Fruit fly (Drosophila melanogaster) whole organism, prepupa: ENCODE results near the gene CG6769.

Experiments
- Blimp-1 ChIP-seq: fragments of 200-800 bp; sonication (Bioruptor generic); optimal IDR thresholded peaks from 3 replicates; lab custom pipeline; 2017; ENCODE audit warnings: missing biosample characterization, missing genetic modification characterization, mild to moderate bottlenecking, moderate library complexity, missing genetic modification reagents
- CG10631 ChIP-seq: fragments of 200-800 bp; sonication (Bioruptor generic); optimal IDR thresholded peaks from 2 replicates; lab custom pipeline; 2016; ENCODE audit warnings: missing biosample characterization, missing genetic modification characterization
- CG10669 ChIP-seq: fragments of 200-800 bp; sonication (Bioruptor generic); optimal IDR thresholded peaks from 3 replicates; lab custom pipeline; 2018; ENCODE audit warnings: missing biosample characterization, mild to moderate bottlenecking, missing genetic modification characterization, moderate library complexity
- CG11762 ChIP-seq: fragments of 200-800 bp; sonication (Bioruptor generic); optimal IDR thresholded peaks from 3 replicates; lab custom pipeline; 2016; ENCODE audit warnings: missing biosample characterization, missing genetic modification characterization; ENCODE audit not compliant: insufficient read depth
- CG1621 ChIP-seq: fragments of 200-800 bp; sonication (Bioruptor generic); optimal IDR thresholded peaks from 3 replicates; lab custom pipeline; 2018; ENCODE audit warnings: missing biosample characterization, mild to moderate bottlenecking, missing genetic modification characterization
- CG16779 ChIP-seq: fragments of 200-800 bp; sonication (Bioruptor generic); optimal IDR thresholded peaks from 3 replicates; lab custom pipeline; 2017; ENCODE audit warnings: missing biosample characterization, mild to moderate bottlenecking, missing genetic modification characterization
- CG3032 ChIP-seq: fragments of 200-800 bp; optimal IDR thresholded peaks from 2 replicates; lab custom pipeline; 2019; ENCODE audit warnings: missing biosample characterization, mild to moderate bottlenecking, missing genetic modification characterization, moderate library complexity
- CG31627 ChIP-seq: fragments of 200-800 bp; sonication (Bioruptor generic); optimal IDR thresholded peaks from 3 replicates; lab custom pipeline; 2016; ENCODE audit warnings: missing biosample characterization, missing genetic modification characterization
- CG32006 ChIP-seq: fragments of 200-800 bp; sonication (Bioruptor generic); optimal IDR thresholded peaks from 3 replicates; lab custom pipeline; 2017; ENCODE audit warnings: missing biosample characterization, mild to moderate bottlenecking, missing genetic modification characterization
- CG3919 ChIP-seq: fragments of 200-800 bp; sonication (Bioruptor generic); optimal IDR thresholded peaks from 3 replicates; lab custom pipeline; 2016; ENCODE audit warnings: missing biosample characterization, missing genetic modification characterization
- CG4318 ChIP-seq: fragments of 200-800 bp; sonication (Bioruptor generic); optimal IDR thresholded peaks from 3 replicates; lab custom pipeline; 2017; ENCODE audit warnings: missing biosample characterization, mild to moderate bottlenecking, missing genetic modification characterization
- CG6163 ChIP-seq: fragments of 200-800 bp; sonication (Bioruptor generic); IDR thresholded peaks from 3 replicates; pipeline ENCODE4 v1.3.6; 2022; ENCODE audit warnings: missing biosample characterization, missing genetic modification characterization
- CG6808 ChIP-seq: fragments of 200-800 bp; sonication (Bioruptor generic); optimal IDR thresholded peaks from 3 replicates; lab custom pipeline; 2017; ENCODE audit warnings: missing biosample characterization, missing genetic modification characterization, mild to moderate bottlenecking, moderate library complexity, missing genetic modification reagents
- CG6854 ChIP-seq: fragments of 200-800 bp; sonication (Bioruptor generic); optimal IDR thresholded peaks from 2 replicates; lab custom pipeline; 2017; ENCODE audit warnings: missing biosample characterization, mild to moderate bottlenecking, missing genetic modification characterization
- CG7368 ChIP-seq: fragments of 200-800 bp; sonication (Bioruptor generic); optimal IDR thresholded peaks from 3 replicates; lab custom pipeline; 2016; ENCODE audit warnings: missing biosample characterization, missing genetic modification characterization
- CG8319 ChIP-seq: fragments of 200-800 bp; sonication (Bioruptor generic); optimal IDR thresholded peaks from 3 replicates; lab custom pipeline; 2016; ENCODE audit warnings: missing biosample characterization, missing genetic modification characterization
- CG8632 ChIP-seq: fragments of 200-800 bp; sonication (Bioruptor generic); optimal IDR thresholded peaks from 3 replicates; lab custom pipeline; 2016; ENCODE audit warnings: missing biosample characterization, missing genetic modification characterization
- CG9139 ChIP-seq: fragments of 200-800 bp; sonication (Bioruptor generic); optimal IDR thresholded peaks from 3 replicates; lab custom pipeline; 2017; ENCODE audit warnings: missing biosample characterization, mild to moderate bottlenecking, missing genetic modification characterization
- Eip78C ChIP-seq: fragments of 200-800 bp; sonication (Bioruptor generic); peaks from one replicate; lab custom pipeline; 2016; ENCODE audit warnings: missing biosample characterization, missing genetic modification characterization
- Eip93F ChIP-seq: fragments of 200-800 bp; sonication (Bioruptor generic); optimal IDR thresholded peaks from 2 replicates; lab custom pipeline; 2016; ENCODE audit warnings: missing biosample characterization, mild to moderate bottlenecking, missing genetic modification characterization
- Ets21C ChIP-seq: fragments of 200-800 bp; sonication (Bioruptor generic); optimal IDR thresholded peaks from 3 replicates; lab custom pipeline; 2016; ENCODE audit warnings: missing biosample characterization, missing genetic modification characterization
- Ets96B ChIP-seq: fragments of 200-800 bp; optimal IDR thresholded peaks from 2 replicates; lab custom pipeline; 2019; ENCODE audit warnings: missing biosample characterization, mild to moderate bottlenecking, missing genetic modification characterization, moderate library complexity
- Gug ChIP-seq: fragments of 200-800 bp; sonication (Bioruptor generic); IDR thresholded peaks from 2 replicates; pipeline ENCODE4 v1.3.6; 2022; ENCODE audit warnings: missing biosample characterization, missing genetic modification characterization
- Hr38 ChIP-seq: sonication (Bioruptor generic); optimal IDR thresholded peaks from 2 replicates; lab custom pipeline; 2016; ENCODE audit warnings: missing biosample characterization, missing genetic modification characterization
- Hr39 ChIP-seq: fragments of 200-800 bp; sonication (Bioruptor generic); optimal IDR thresholded peaks from 2 replicates; lab custom pipeline; 2016; ENCODE audit warnings: missing biosample characterization, missing genetic modification characterization
- Hr4 ChIP-seq: fragments of 200-800 bp; sonication (Bioruptor generic); optimal IDR thresholded peaks from 3 replicates; lab custom pipeline; 2016; ENCODE audit warnings: missing biosample characterization, missing genetic modification characterization
- Lpt ChIP-seq: fragments of 200-800 bp; sonication (Bioruptor generic); optimal IDR thresholded peaks from 3 replicates; lab custom pipeline; 2016; ENCODE audit warnings: missing biosample characterization, missing genetic modification characterization
- Met ChIP-seq: fragments of 200-800 bp; sonication (Bioruptor generic); optimal IDR thresholded peaks from 3 replicates; lab custom pipeline; 2016; ENCODE audit warnings: missing biosample characterization, missing genetic modification characterization
- OdsH ChIP-seq: fragments of 200-800 bp; sonication (Bioruptor generic); optimal IDR thresholded peaks from 3 replicates; lab custom pipeline; 2016; ENCODE audit warnings: missing biosample characterization, missing genetic modification characterization
- Smox ChIP-seq: fragments of 200-800 bp; sonication (Bioruptor generic); optimal IDR thresholded peaks from 3 replicates; lab custom pipeline; 2016; ENCODE audit warnings: missing biosample characterization, missing genetic modification characterization
- Sox102F ChIP-seq: fragments of 200-800 bp; sonication (Bioruptor generic); optimal IDR thresholded peaks from 2 replicates; lab custom pipeline; 2016; ENCODE audit warnings: missing biosample characterization, mild to moderate bottlenecking, missing genetic modification characterization
- Sox14 ChIP-seq: fragments of 200-800 bp; sonication (Bioruptor generic); optimal IDR thresholded peaks from 3 replicates; lab custom pipeline; 2016; ENCODE audit warnings: missing biosample characterization, missing genetic modification characterization
- achi ChIP-seq: fragments of 200-800 bp; sonication (Bioruptor generic); optimal IDR thresholded peaks from 3 replicates; lab custom pipeline; 2016; ENCODE audit warnings: missing biosample characterization, missing genetic modification characterization
- acj6 ChIP-seq: fragments of 200-800 bp; sonication (Bioruptor generic); optimal IDR thresholded peaks from 3 replicates; lab custom pipeline; 2016; ENCODE audit warnings: missing biosample characterization, missing genetic modification characterization
- cyc ChIP-seq: fragments of 200-800 bp; sonication (Bioruptor generic); optimal IDR thresholded peaks from 3 replicates; lab custom pipeline; 2016; ENCODE audit warnings: missing biosample characterization, missing genetic modification characterization
- dac ChIP-seq: fragments of 200-800 bp; sonication (Bioruptor generic); optimal IDR thresholded peaks from 2 replicates; lab custom pipeline; 2017; ENCODE audit warnings: missing biosample characterization, mild to moderate bottlenecking, missing genetic modification characterization
- eg ChIP-seq: fragments of 200-800 bp; sonication (Bioruptor generic); IDR thresholded peaks from 3 replicates; pipeline ENCODE4 v1.3.6; 2022; ENCODE audit warnings: missing biosample characterization, missing genetic modification characterization
- fd59A ChIP-seq: fragments of 200-800 bp; sonication (Bioruptor generic); optimal IDR thresholded peaks from 2 replicates; lab custom pipeline; 2017; ENCODE audit warnings: missing biosample characterization, mild to moderate bottlenecking, missing genetic modification characterization, missing genetic modification reagents
- fd85E ChIP-seq: fragments of 200-800 bp; sonication (Bioruptor generic); optimal IDR thresholded peaks from 3 replicates; lab custom pipeline; 2016; ENCODE audit warnings: missing biosample characterization, missing genetic modification characterization
- fkh ChIP-seq: fragments of 200-800 bp; sonication (Bioruptor generic); optimal IDR thresholded peaks from 3 replicates; lab custom pipeline; 2017; ENCODE audit warnings: missing biosample characterization, mild to moderate bottlenecking, missing genetic modification characterization, moderate library complexity
- pdm3 ChIP-seq: fragments of 200-800 bp; sonication (Bioruptor generic); optimal IDR thresholded peaks from 3 replicates; lab custom pipeline; 2016; ENCODE audit warnings: missing biosample characterization, missing genetic modification characterization
- salr ChIP-seq, 2 experiments: fragments of 200-800 bp; sonication (Bioruptor generic); optimal IDR thresholded peaks; 3 replicates each; lab custom pipeline; 2016 to 2018; ENCODE audit warnings: missing biosample characterization in 2 of 2, missing genetic modification characterization in 2 of 2, mild to moderate bottlenecking in 1 of 2
- spab ChIP-seq: fragments of 200-800 bp; sonication (Bioruptor generic); optimal IDR thresholded peaks from 2 replicates; lab custom pipeline; 2017; ENCODE audit warnings: missing biosample characterization, mild to moderate bottlenecking, missing genetic modification characterization, missing genetic modification reagents
- ss ChIP-seq, 2 experiments: fragments of 200-800 bp; sonication (Bioruptor generic); optimal IDR thresholded peaks; 2 replicates in 1 of 2; 3 replicates in 1 of 2; lab custom pipeline; 2017 to 2018; ENCODE audit warnings: mild to moderate bottlenecking in 2 of 2, missing biosample characterization in 2 of 2, missing genetic modification characterization in 2 of 2, moderate library complexity in 1 of 2
- svp ChIP-seq: fragments of 200-800 bp; sonication (Bioruptor generic); peaks from one replicate; lab custom pipeline; 2016; ENCODE audit warnings: missing biosample characterization, missing genetic modification characterization
- vri ChIP-seq: fragments of 200-800 bp; sonication (Bioruptor generic); optimal IDR thresholded peaks from 3 replicates; lab custom pipeline; 2016; ENCODE audit warnings: missing biosample characterization, mild to moderate bottlenecking, missing genetic modification characterization

Gene CG6769

DNA sequence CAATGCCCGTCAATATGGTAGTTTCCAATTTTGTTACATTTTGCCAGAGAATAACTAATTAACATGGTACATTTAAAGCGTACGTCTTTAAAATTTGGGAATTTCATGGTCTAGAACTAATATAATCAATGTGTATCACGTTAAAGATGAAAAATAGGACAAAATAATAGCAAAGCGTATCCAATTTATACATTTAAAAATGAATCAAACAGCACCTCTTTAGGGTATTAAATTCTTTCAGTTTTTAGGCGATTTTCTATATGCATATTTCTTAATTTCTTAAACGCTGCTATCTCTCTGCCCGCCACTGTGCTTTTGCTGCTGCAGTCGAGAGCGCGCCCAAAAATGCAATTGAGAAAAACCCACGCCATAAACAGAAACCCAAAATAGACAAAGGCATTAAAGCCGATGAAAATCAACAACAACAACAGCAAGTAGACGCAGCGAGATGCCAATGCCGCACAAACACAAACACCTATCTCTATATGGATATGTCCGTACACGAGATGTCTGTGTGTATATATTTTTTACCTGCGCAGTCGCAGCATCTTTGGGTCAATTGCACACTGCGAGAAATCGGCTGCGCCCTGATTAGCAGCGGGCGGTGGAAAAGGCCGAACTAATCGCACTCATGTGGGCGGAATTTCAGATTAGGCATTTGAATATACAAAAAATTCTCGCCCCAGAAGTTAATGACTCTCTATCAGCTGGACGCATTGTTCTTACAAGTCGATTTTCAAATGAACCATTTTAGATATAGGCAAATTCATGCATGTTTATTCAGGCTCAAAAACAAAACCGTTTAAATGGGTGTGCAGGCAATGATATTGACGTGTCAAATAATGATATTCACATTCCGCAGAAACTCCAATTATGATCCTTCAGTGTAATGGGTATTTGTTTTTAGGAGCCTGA is 31.5 kb upstream of the CG6769 start (continued):
- TF ChIP-seq fkh: peak; percentile 16
- peak; percentile 21 to 60 for TF ChIP-seq ss (GFP tag; optimal IDR thresholded peaks at IDR 0.05; lab: Kevin White, UChicago)
- TF ChIP-seq Sox14 (GFP tag; lab: Kevin White, UChicago): peak; percentile 46
- no peak for TF ChIP-seq fd85E (GFP tag; lab: Kevin White, UChicago)
- TF ChIP-seq Sox102F (GFP tag; lab: Kevin White, UChicago): peak; percentile 28
- TF ChIP-seq salr (GFP tag; optimal IDR thresholded peaks at IDR 0.05; lab: Kevin White, UChicago): peak in 1 of 2 experiments; percentile 51
- peak; percentile 37 for TF ChIP-seq CG1621 (tag; lab: Kevin White, UChicago)
- TF ChIP-seq CG16779: peak; percentile 50
- peak; percentile 64 for TF ChIP-seq svp
- peak; percentile 15 for TF ChIP-seq CG6163
- no peak for TF ChIP-seq Blimp-1 (GFP tag; lab: Kevin White, UChicago)
- TF ChIP-seq OdsH (GFP tag; lab: Kevin White, UChicago): peak; percentile 84
- TF ChIP-seq Smox (GFP tag; lab: Kevin White, UChicago): peak; percentile 26
- no peak for TF ChIP-seq CG6854 (GFP tag; lab: Kevin White, UChicago)
- peak; percentile 30 for TF ChIP-seq acj6 (GFP tag; lab: Kevin White, UChicago)
- peak; percentile 52 for TF ChIP-seq Met
- peak; percentile 65 for TF ChIP-seq CG6808 (GFP tag; lab: Kevin White, UChicago)
- TF ChIP-seq, all 60 proteins: peak for 52

DNA sequence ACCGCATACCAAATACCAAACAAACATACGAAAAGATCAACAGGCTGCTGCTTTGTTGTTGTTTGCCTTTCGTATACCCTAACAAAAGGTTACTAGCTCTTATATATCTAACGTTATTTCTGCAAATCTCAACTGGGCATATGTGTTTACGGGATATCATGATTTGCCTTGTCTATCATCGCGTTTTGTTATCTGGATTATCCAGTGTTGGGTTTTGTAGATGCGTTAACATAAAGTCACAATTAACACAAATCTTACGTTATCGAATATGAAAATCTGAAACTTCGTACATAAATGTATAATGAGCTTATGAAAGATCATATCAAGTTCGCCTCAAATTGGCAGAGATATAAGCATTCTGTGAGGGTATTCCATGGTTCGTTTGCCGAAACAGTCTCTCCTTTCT is 30.6 kb upstream of the CG6769 start:
- peak; percentile 45 for TF ChIP-seq CG31627 (GFP tag; lab: Kevin White, UChicago)
- peak; percentile 48 for TF ChIP-seq Hr39 (GFP tag; lab: Kevin White, UChicago)
- peak; percentile 50 for TF ChIP-seq Met
- no peak for TF ChIP-seq Hr38 (GFP tag; lab: Kevin White, UChicago)
- no peak for TF ChIP-seq CG6163
- no peak for TF ChIP-seq eg (GFP tag; lab: Robert Waterston, UW)
- peak; percentile 61 for TF ChIP-seq Eip78C
- TF ChIP-seq CG6854 (GFP tag; lab: Kevin White, UChicago): no peak
- TF ChIP-seq CG32006 (GFP tag; lab: Kevin White, UChicago): peak; percentile 66
- no peak for TF ChIP-seq CG7368 (GFP tag; lab: Kevin White, UChicago)
- TF ChIP-seq CG8319: no peak
- peak; percentile 53 for TF ChIP-seq CG10669 (GFP tag; lab: Kevin White, UChicago)
- TF ChIP-seq CG11762 (GFP tag; lab: Kevin White, UChicago): no peak
- peak; percentile 81 for TF ChIP-seq OdsH (GFP tag; lab: Kevin White, UChicago)
- TF ChIP-seq acj6 (GFP tag; lab: Kevin White, UChicago): peak; percentile 51
- no peak for TF ChIP-seq Eip93F
- TF ChIP-seq CG10631 (GFP tag; lab: Kevin White, UChicago): peak; percentile 61
- peak; percentile 50 for TF ChIP-seq pdm3
- TF ChIP-seq cyc (GFP tag; lab: Kevin White, UChicago): peak; percentile 53
- peak; percentile 39 for TF ChIP-seq Hr4 (GFP tag; lab: Kevin White, UChicago)
- TF ChIP-seq Sox14 (GFP tag; lab: Kevin White, UChicago): peak; percentile 50
- peak; percentile 43 for TF ChIP-seq CG3919
- TF ChIP-seq Blimp-1 (GFP tag; lab: Kevin White, UChicago): no peak
- peak; percentile 24 for TF ChIP-seq dac (GFP tag; lab: Kevin White, UChicago)
- TF ChIP-seq svp: peak; percentile 89
- no peak for TF ChIP-seq Gug (GFP tag; lab: Robert Waterston, UW)
- peak; percentile 11 for TF ChIP-seq Ets21C (GFP tag; lab: Kevin White, UChicago)
- TF ChIP-seq CG4318: peak; percentile 41
- peak; percentile 65 for TF ChIP-seq fkh
- TF ChIP-seq Ets96B (tag; lab: Kevin White, UChicago): peak; percentile 63
- peak; percentile 24 for TF ChIP-seq spab (GFP tag; lab: Kevin White, UChicago)
- TF ChIP-seq achi: peak; percentile 54
- peak; percentile 23 for TF ChIP-seq CG8632 (GFP tag; lab: Kevin White, UChicago)
- TF ChIP-seq fd59A: peak; percentile 49
- TF ChIP-seq CG9139 (GFP tag; lab: Kevin White, UChicago): no peak
- no peak for TF ChIP-seq vri
- TF ChIP-seq CG3032 (tag; lab: Kevin White, UChicago): peak; percentile 53
- no peak for TF ChIP-seq fd85E (GFP tag; lab: Kevin White, UChicago)
- peak; percentile 60 for TF ChIP-seq Sox102F (GFP tag; lab: Kevin White, UChicago)
- peak; percentile 35 for TF ChIP-seq Smox (GFP tag; lab: Kevin White, UChicago)
- TF ChIP-seq Lpt: no peak
